Worm (Caenorhabditis elegans): ENCODE results near the gene srh-279.

Gene srh-279

DNA sequence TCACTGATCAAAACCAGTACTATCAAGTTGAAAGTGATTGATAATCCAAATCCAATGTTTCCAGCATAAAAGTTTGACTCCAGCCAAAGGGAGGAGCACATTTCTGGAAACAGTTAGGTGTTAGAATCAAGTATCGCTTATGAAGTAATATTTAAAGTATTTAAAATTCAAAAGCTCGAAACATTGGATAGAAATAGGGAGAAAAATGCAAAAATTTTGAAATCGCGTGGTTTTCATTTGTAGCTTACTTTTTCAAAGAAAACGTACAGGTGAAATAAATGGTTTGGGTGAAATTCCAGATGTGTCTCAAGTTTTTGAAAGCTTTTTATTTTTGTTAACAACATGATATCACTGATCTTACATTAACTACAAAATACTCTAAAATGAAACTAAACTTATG, 23.2 kb upstream of the srh-279 start, which contains the start of gene str-111:
Gene str-111, minus strand, starts transcription at position 101 of the 400 bp plus-strand sequence.
- TF ChIP-seq nhr-237 (tag; optimal IDR thresholded peaks at IDR 0.05) (no peak), hlh-4 (tag; optimal IDR thresholded peaks at IDR 0.05) (peak; percentile 65)

DNA sequence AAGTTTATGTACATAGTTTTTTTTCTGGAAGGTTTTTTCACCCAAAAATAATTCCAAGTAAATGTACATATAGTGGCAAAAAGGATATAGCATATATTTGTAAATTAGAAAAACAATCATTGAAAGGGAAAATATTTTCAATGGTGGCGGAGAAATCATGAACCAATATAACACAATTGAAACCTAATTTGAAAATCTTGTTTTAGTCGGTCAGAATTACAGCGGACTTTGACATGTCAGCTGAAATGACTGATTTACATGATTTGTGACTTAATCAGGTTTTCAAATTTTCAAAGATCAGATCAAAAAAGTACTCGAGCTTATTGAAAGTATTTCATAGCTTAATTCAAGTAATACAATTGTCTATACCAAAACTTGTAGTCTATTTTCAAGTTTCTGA, 20.5 kb upstream of the srh-279 start, which contains the start of gene K05D4.9:
Gene K05D4.9, minus strand, starts transcription at position 101 of the 400 bp plus-strand sequence.
- TF ChIP-seq fkh-8 (tag; optimal IDR thresholded peaks at IDR 0.05) = peak; percentile 18
- no peak for TF ChIP-seq ceh-82 (tag; optimal IDR thresholded peaks at IDR 0.05)

DNA sequence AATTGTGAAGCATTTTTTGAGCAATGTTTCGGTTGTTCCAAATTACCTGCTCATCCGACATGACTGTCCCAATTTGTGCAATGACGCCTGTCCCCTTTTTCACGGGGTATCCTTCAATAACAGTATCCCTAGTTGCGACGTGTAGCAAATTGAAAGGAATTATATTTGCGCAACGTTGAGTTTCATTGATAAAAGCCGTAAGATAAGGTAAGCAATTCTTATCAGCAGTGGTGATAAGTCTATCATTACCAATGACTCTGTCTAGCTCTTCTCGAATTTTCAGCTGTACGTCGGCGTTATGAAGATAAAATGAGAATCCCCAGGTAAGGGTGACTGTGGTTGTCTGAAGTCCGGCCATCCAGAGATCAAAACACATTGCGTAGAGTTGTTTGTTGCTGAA, 18.1 kb upstream of the srh-279 start:
- TF ChIP-seq pqm-1 (tag; optimal IDR thresholded peaks at IDR 0.05) = peak; percentile 16
- no peak for TF ChIP-seq jun-1 (tag; optimal IDR thresholded peaks at IDR 0.05)
- peak; percentile 14 for TF ChIP-seq nhr-85 (tag)
- TF ChIP-seq efl-1 (optimal IDR thresholded peaks at IDR 0.05) = no peak
- TF ChIP-seq efl-1 (GFP tag; optimal IDR thresholded peaks at IDR 0.05 in 1 of 2) = no peak
- TF ChIP-seq C04F5.9 (tag; optimal IDR thresholded peaks at IDR 0.05) = no peak
- no peak for TF ChIP-seq zip-4 (GFP tag; optimal IDR thresholded peaks at IDR 0.05)
- TF ChIP-seq ceh-88 (GFP tag; IDR thresholded peaks at IDR 0.05) = no peak
- peak; percentile 57 for TF ChIP-seq elt-2 (tag; optimal IDR thresholded peaks at IDR 0.05)
- TF ChIP-seq elt-3 (tag; optimal IDR thresholded peaks at IDR 0.05) = no peak
- no peak for TF ChIP-seq ceh-90 (tag; optimal IDR thresholded peaks at IDR 0.05)
- no peak for TF ChIP-seq blmp-1 (tag; optimal IDR thresholded peaks at IDR 0.05)
- no peak for TF ChIP-seq nhr-71 (tag; optimal IDR thresholded peaks at IDR 0.05)
- no peak for TF ChIP-seq fos-1 (tag; optimal IDR thresholded peaks at IDR 0.05)
- no peak for TF ChIP-seq Y116A8C.19 (tag; optimal IDR thresholded peaks at IDR 0.05; ENCODE audit: borderline replicate concordance)
- TF ChIP-seq nhr-90 (tag; optimal IDR thresholded peaks at IDR 0.05; ENCODE audit: poor library complexity) = no peak
- TF ChIP-seq pag-3 (tag; optimal IDR thresholded peaks at IDR 0.05; ENCODE audit: borderline replicate concordance, insufficient read depth) = no peak
- TF ChIP-seq lin-15B (tag; optimal IDR thresholded peaks at IDR 0.05) = no peak
- no peak for TF ChIP-seq nhr-84 (tag; optimal IDR thresholded peaks at IDR 0.05)
- no peak for TF ChIP-seq nhr-76 (tag; optimal IDR thresholded peaks at IDR 0.05)
- TF ChIP-seq efl-3 (GFP tag; optimal IDR thresholded peaks at IDR 0.05) = no peak
- no peak for TF ChIP-seq tbx-2 (tag; optimal IDR thresholded peaks at IDR 0.05)

DNA sequence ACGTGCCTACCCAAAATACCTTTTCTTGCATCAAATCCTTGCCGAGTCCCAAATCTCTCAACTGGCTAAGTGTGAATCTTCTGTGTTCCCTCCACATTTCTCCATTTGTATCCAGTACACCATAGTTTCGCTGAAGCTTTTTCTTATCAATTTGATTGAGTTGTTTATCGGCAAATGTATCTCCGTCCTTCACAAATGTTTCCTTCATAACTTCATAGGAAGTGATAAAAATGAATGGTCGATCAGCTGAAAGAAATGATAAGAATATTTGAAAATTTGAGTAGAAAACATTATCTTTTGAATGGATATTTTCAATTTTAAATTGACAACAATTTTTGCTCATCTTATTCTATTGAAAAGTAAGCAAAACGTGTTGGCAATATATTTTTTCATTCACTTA, 17.0 kb upstream of the srh-279 start:
- TF ChIP-seq elt-2 (tag; optimal IDR thresholded peaks at IDR 0.05) (peak; percentile 79), ceh-88 (GFP tag; IDR thresholded peaks at IDR 0.05) (no peak), pqm-1 (tag; optimal IDR thresholded peaks at IDR 0.05) (peak; percentile 74)

DNA sequence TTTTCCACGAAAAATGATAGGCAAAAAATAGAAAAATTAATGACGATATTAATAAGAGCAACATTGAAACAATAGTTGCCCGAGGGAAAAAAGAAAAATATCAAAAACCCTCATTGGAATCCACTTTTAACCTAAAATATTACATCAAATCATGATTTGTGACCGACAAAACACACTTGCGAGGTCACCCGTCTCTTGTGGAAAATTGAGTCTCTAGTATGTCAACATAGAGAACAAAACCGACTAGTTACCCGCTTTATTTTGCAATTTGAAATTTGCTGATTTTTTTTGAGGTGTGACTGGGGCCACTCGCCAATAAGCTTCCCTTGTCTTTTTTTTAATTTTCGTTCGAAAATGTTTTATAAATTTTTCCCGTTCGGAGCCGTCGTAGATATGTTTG, 16.5 kb upstream of the srh-279 start, which contains the start of gene cyp-33D1:
Gene cyp-33D1, minus strand, starts transcription at position 101 of the 400 bp plus-strand sequence.
- TF ChIP-seq pqm-1 (tag; optimal IDR thresholded peaks at IDR 0.05) (no peak), rnt-1 (tag; optimal IDR thresholded peaks at IDR 0.05) (no peak), xbp-1 (tag; optimal IDR thresholded peaks at IDR 0.05) (no peak), isw-1 (GFP tag; IDR thresholded peaks at IDR 0.05) (no peak), ceh-8 (GFP tag; optimal IDR thresholded peaks at IDR 0.05) (no peak), C34B4.2 (tag; optimal IDR thresholded peaks at IDR 0.05) (no peak), sptf-1 (tag; optimal IDR thresholded peaks at IDR 0.05) (no peak), ceh-90 (tag; optimal IDR thresholded peaks at IDR 0.05) (no peak), pag-3 (tag; optimal IDR thresholded peaks at IDR 0.05; ENCODE audit: borderline replicate concordance, insufficient read depth) (no peak), egl-27 (tag; optimal IDR thresholded peaks at IDR 0.05) (no peak)

DNA sequence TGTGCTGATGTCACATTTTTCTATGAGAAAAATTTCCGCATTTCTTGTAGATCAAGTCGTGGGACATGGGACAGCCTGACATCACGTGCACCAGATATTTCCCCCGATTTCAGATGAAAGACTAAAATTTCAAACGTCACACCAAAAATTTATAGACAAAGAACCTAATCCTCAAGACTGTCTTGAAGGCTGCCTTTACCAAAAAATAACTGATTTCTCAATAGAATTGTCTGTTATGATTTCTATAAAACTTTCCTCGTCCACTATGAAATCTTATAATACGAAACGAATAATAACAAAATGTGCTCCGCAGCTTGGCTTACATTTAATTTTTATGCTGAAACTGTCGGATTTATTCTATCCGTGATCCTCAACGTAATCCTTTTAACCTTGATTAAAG, 11.9 kb upstream of the srh-279 start, which contains the start of gene str-106:
Gene str-106, plus strand, starts transcription at position 301 of the 400 bp plus-strand sequence.
- TF ChIP-seq fkh-10 (GFP tag; optimal IDR thresholded peaks at IDR 0.05) (no peak), lin-15B (tag; optimal IDR thresholded peaks at IDR 0.05) (no peak), nhr-90 (tag; optimal IDR thresholded peaks at IDR 0.05; ENCODE audit: poor library complexity) (no peak), pax-3 (tag; optimal IDR thresholded peaks at IDR 0.05) (no peak), unc-98 (GFP tag; IDR thresholded peaks at IDR 0.05) (no peak), lin-35 (GFP tag; optimal IDR thresholded peaks at IDR 0.05) (no peak), efl-3 (GFP tag; optimal IDR thresholded peaks at IDR 0.05) (no peak), egl-27 (tag; optimal IDR thresholded peaks at IDR 0.05) (no peak), elt-2 (tag; optimal IDR thresholded peaks at IDR 0.05) (no peak), ceh-88 (GFP tag; IDR thresholded peaks at IDR 0.05) (no peak), ama-1 (optimal IDR thresholded peaks at IDR 0.05) (no peak), blmp-1 (tag; optimal IDR thresholded peaks at IDR 0.05) (no peak)
